Worm (Caenorhabditis elegans) whole organism, L4 larva: ENCODE data around the gene C35D10.8.

Source experiments
- attf-4 ChIP-seq: sonication (generic microtip); optimal IDR thresholded peaks from 3 replicates; lab custom pipeline; 2017; ENCODE audit warnings: missing biosample characterization, missing genetic modification characterization
- egl-43 ChIP-seq: fragments of 200-800 bp; sonication (Bioruptor generic); IDR thresholded peaks from 2 replicates; pipeline ENCODE4 v1.3.6; 2022; ENCODE audit warnings: missing genetic modification reagents, missing genetic modification characterization, missing compliant biosample characterization
- lin-38 ChIP-seq: fragments of 200-800 bp; sonication (Bioruptor generic); IDR thresholded peaks from 2 replicates; pipeline ENCODE4 v1.3.6; 2022; ENCODE audit warnings: missing genetic modification reagents, missing genetic modification characterization, missing compliant biosample characterization
- lin-39 ChIP-seq: fragments of 150-350 bp; optimal IDR thresholded peaks from 2 replicates; lab custom pipeline; 2014; ENCODE audit warnings: missing biosample characterization, missing genetic modification reagents, missing genetic modification characterization
- lsy-2 ChIP-seq, 2 experiments: fragments of 150-350 bp in 1 of 2; sonication (generic microtip) in 1 of 2; optimal IDR thresholded peaks; 2 replicates each; lab custom pipeline; 2014 to 2017; ENCODE audit warnings: missing biosample characterization in 2 of 2, missing genetic modification characterization in 2 of 2
- nhr-11 ChIP-seq: fragments of 150-350 bp; optimal IDR thresholded peaks from 2 replicates; lab custom pipeline; 2014; ENCODE audit warnings: missing biosample characterization, missing genetic modification characterization
- nhr-6 ChIP-seq: fragments of 150-350 bp; optimal IDR thresholded peaks from 2 replicates; lab custom pipeline; 2014; ENCODE audit warnings: missing biosample characterization, missing genetic modification characterization
- pqm-1 ChIP-seq: sonication (generic microtip); optimal IDR thresholded peaks from 2 replicates; lab custom pipeline; 2017; ENCODE audit warnings: missing biosample characterization, missing genetic modification characterization
- zip-11 ChIP-seq: fragments of 200-800 bp; sonication (Bioruptor generic); IDR thresholded peaks from 2 replicates; pipeline ENCODE4 v1.3.6; 2022; ENCODE audit warnings: missing genetic modification characterization, missing compliant biosample characterization
- ztf-11 ChIP-seq: fragments of 150-350 bp; optimal IDR thresholded peaks from 2 replicates; lab custom pipeline; 2014; ENCODE audit warnings: missing biosample characterization, missing genetic modification characterization

- no peak for TF ChIP-seq pqm-1 (tag; lab: Kevin White, UChicago)
- TF ChIP-seq nhr-11 (tag; lab: Kevin White, UChicago): no peak
- TF ChIP-seq lsy-2 (tag; optimal IDR thresholded peaks at IDR 0.05; lab: Kevin White, UChicago): no peak
- TF ChIP-seq zip-11: no peak
- TF ChIP-seq ztf-11 (tag; lab: Kevin White, UChicago): no peak
- no peak for TF ChIP-seq lin-39 (tag; lab: Kevin White, UChicago)
- TF ChIP-seq nhr-6: no peak
- TF ChIP-seq attf-4 (tag; lab: Kevin White, UChicago): no peak
- TF ChIP-seq egl-43 (GFP tag; lab: Robert Waterston, UW): no peak
- TF ChIP-seq lin-38 (GFP tag; lab: Robert Waterston, UW): no peak
These were observed 10.7 kb upstream of the C35D10.8 start, which contains the start of the genes clec-157 and fkh-5 for ce11 chrIII:4844327-4844726.
